Worm (Caenorhabditis elegans) whole organism, mixed stage, embryonic: ENCODE measurements around the gene spig-9.

Experiments used
- blmp-1 ChIP-seq: fragments of 150-350 bp; optimal IDR thresholded peaks from 2 replicates; lab custom pipeline; 2014; ENCODE audit warnings: missing biosample characterization, missing genetic modification characterization
- ceh-83 ChIP-seq: fragments of 200-800 bp; sonication (Bioruptor generic); optimal IDR thresholded peaks from 2 replicates; lab custom pipeline; 2018; ENCODE audit warnings: mild to moderate bottlenecking, missing genetic modification characterization, missing compliant biosample characterization
- elt-1 ChIP-seq: sonication (generic microtip); optimal IDR thresholded peaks from 2 replicates; lab custom pipeline; 2017; ENCODE audit warnings: missing genetic modification characterization, mild to moderate bottlenecking, missing compliant biosample characterization, antibody characterized with exemption, moderate library complexity, borderline replicate concordance; ENCODE audit not compliant: insufficient read depth
- elt-3 ChIP-seq: fragments of 150-350 bp; optimal IDR thresholded peaks from 2 replicates; lab custom pipeline; 2014; ENCODE audit warnings: missing biosample characterization, missing genetic modification characterization
- ham-2 ChIP-seq: fragments of 200-800 bp; sonication (Bioruptor generic); optimal IDR thresholded peaks from 2 replicates; lab custom pipeline; 2018; ENCODE audit warnings: mild to moderate bottlenecking, missing genetic modification characterization, missing compliant biosample characterization
- nhr-28 ChIP-seq: fragments of 150-350 bp; optimal IDR thresholded peaks from 2 replicates; lab custom pipeline; 2014; ENCODE audit warnings: missing biosample characterization, missing genetic modification characterization
- pha-4 ChIP-seq: fragments of 150-350 bp; optimal IDR thresholded peaks from 2 replicates; lab custom pipeline; 2018; ENCODE audit warnings: missing biosample characterization, missing genetic modification reagents, missing genetic modification characterization
- snpc-4 ChIP-seq: fragments of 150-350 bp; optimal IDR thresholded peaks from 2 replicates; lab custom pipeline; 2014; ENCODE audit warnings: missing biosample characterization, missing genetic modification characterization
- unc-39 ChIP-seq: fragments of 150-350 bp; optimal IDR thresholded peaks from 2 replicates; lab custom pipeline; 2014; ENCODE audit warnings: missing biosample characterization, missing genetic modification characterization
- unc-62 ChIP-seq: fragments of 150-350 bp; optimal IDR thresholded peaks from 2 replicates; lab custom pipeline; 2014; ENCODE audit warnings: missing biosample characterization, missing genetic modification reagents, missing genetic modification characterization
- ztf-11 ChIP-seq: fragments of 150-350 bp; optimal IDR thresholded peaks from 2 replicates; lab custom pipeline; 2014; ENCODE audit warnings: missing biosample characterization, missing genetic modification characterization

ce11 chrV:13658577-13658976 is 46.9 kb upstream of the spig-9 start:
- TF ChIP-seq ham-2 (GFP tag; lab: Kevin White, UChicago) (no peak), elt-3 (tag; lab: Kevin White, UChicago) (no peak), elt-1 (tag; lab: Kevin White, UChicago) (no peak), pha-4 (tag; lab: Kevin White, UChicago) (no peak), unc-62 (GFP tag; lab: Kevin White, UChicago) (no peak), snpc-4 (no peak), blmp-1 (tag; lab: Kevin White, UChicago) (no peak), ceh-83 (GFP tag; lab: Kevin White, UChicago) (no peak), nhr-28 (tag; lab: Kevin White, UChicago) (no peak), unc-39 (no peak), ztf-11 (tag; lab: Kevin White, UChicago) (no peak)
